Fruit fly (Drosophila melanogaster): ENCODE data around the gene AdoR.

The AdoR gene

DNA sequence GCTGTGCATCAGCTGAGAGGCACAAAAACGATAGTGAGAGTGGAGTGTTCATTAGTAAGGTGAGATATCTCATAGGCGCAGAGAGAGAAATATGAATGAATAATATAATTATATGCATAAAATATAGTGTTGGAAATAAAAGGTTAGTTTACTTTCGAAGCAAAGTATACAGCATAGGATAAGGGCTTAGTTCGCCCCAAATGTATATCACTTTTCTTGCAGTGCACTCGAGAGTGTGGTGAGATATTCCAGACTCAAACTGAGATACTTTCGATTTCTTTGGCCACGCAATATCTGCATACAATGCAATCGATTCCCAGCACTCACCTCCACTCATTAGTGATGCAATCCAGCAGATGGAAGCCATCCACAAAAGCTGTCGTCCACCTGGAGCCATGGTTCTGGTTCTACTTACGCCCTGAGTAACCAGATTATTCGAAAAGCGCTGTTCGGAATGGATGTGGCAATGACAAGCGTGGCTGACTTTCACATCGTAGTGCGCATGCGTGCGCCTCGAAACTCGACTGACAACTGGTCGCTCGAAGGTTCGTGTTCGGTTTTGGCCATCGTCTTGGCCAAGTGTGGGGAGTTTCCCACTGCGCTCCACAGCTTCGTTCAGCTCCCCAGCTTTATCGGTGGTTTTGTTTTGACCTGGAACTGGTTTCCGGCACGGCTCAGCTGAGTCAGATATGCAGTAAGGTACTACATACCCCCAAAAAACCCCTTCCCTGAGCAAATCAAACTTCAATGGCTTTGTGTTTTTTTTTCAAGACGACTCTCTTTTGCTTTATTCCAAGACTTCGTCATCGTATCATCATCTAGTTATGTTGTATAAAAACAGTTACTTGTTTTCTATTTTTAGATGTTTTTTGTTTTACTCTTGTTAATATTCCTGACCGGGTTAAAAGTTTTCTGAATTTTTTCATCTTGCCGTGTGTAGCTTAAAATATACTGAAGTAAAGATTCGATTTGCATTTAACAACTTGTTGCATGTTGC is 21.6 kb upstream of the AdoR start, which contains the start of gene Rsod:
Rsod (minus strand) TSS at position 537 of the 997 bp plus-strand sequence.
- TF ChIP-seq tai (GFP tag; optimal IDR thresholded peaks at IDR 0.05) (no peak), dmrt93B (GFP tag; optimal IDR thresholded peaks at IDR 0.05) (peak; percentile 53), woc (GFP tag; optimal IDR thresholded peaks at IDR 0.05) (peak; percentile 73), CG32264 (GFP tag; optimal IDR thresholded peaks at IDR 0.05) (peak; percentile 62), Mio (GFP tag; optimal IDR thresholded peaks at IDR 0.05) (no peak), foxo (GFP tag; optimal IDR thresholded peaks at IDR 0.05) (peak in 1 of 2 experiments; percentile 89), dsf (GFP tag; optimal IDR thresholded peaks at IDR 0.05; ENCODE audit: borderline replicate concordance) (peak; percentile 4), lola (GFP tag; optimal IDR thresholded peaks at IDR 0.05) (no peak), Dif (GFP tag; optimal IDR thresholded peaks at IDR 0.05; ENCODE audit: partially characterized antibody) (peak; percentile 43), psq (GFP tag; optimal IDR thresholded peaks at IDR 0.05) (peak; percentile 91), Sp1 (GFP tag; optimal IDR thresholded peaks at IDR 0.05) (peak; percentile 61), ey (GFP tag; optimal IDR thresholded peaks at IDR 0.05) (peak; percentile 82), Jra (GFP tag; optimal IDR thresholded peaks at IDR 0.05) (peak; percentile 13), h (GFP tag; optimal IDR thresholded peaks at IDR 0.05) (peak; percentile 80), Hr83 (GFP tag; optimal IDR thresholded peaks at IDR 0.05; ENCODE audit: poor library complexity, severe bottlenecking) (peak; percentile 32), HLH106 (tag; optimal IDR thresholded peaks at IDR 0.05) (peak; percentile 86), br (GFP tag; optimal IDR thresholded peaks at IDR 0.05) (peak; percentile 70), Dfd (GFP tag; optimal IDR thresholded peaks at IDR 0.05) (no peak), Hnf4 (GFP tag; optimal IDR thresholded peaks at IDR 0.05) (peak; percentile 75), sage (GFP tag; optimal IDR thresholded peaks at IDR 0.05) (peak; percentile 59), sv (GFP tag; optimal IDR thresholded peaks at IDR 0.05) (peak; percentile 27), Myc (optimal IDR thresholded peaks at IDR 0.05) (no peak), fru (GFP tag; optimal IDR thresholded peaks at IDR 0.05) (peak; percentile 80), rgr (GFP tag; optimal IDR thresholded peaks at IDR 0.05) (peak; percentile 86), Rel (GFP tag; optimal IDR thresholded peaks at IDR 0.05) (peak; percentile 43), Rel (tag; optimal IDR thresholded peaks at IDR 0.05) (no peak), OdsH (GFP tag; optimal IDR thresholded peaks at IDR 0.05) (peak; percentile 82), Vsx2 (GFP tag; optimal IDR thresholded peaks at IDR 0.05; ENCODE audit: partially characterized antibody) (peak; percentile 40), Abd-B (GFP tag; optimal IDR thresholded peaks at IDR 0.05) (no peak)

DNA sequence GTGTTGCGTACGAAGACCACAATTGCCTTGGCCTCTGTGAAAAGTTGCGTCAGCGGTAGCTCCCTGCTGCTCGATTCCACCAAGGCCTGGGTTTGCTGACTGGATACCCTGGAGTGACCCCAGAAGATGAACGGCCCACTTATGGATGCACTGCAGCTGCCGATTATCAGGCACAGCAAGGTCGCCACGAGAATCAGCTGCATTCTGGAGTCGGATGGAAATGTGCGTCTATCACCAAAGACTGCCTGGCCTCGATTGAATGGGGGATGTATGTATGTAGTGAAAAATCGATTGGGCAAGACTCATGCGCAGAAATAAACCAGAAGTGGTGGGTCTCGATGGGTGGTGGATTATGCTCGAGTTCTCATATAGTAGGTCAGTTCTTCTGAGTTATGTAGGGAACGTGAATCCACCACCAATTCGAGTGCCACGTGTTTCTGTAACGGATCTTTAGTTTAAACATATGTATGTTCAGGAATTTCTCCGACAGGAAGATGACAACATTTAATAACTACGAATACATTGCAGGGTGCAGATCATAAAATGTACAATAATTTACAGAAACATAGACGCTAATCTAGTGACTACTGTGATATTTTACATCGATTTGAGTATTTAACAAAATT is 16.9 kb upstream of the AdoR start, which contains the start of gene VhaAC45RP:
VhaAC45RP (minus strand) TSS at position 261 of the 626 bp plus-strand sequence.
- no peak for TF ChIP-seq Hr78 (GFP tag; optimal IDR thresholded peaks at IDR 0.05)
- no peak for TF ChIP-seq Dif (GFP tag; optimal IDR thresholded peaks at IDR 0.05; ENCODE audit: partially characterized antibody)
- no peak for TF ChIP-seq Rel (GFP tag; optimal IDR thresholded peaks at IDR 0.05)
- no peak for TF ChIP-seq Rel (tag; optimal IDR thresholded peaks at IDR 0.05)
- no peak for TF ChIP-seq usp (GFP tag; optimal IDR thresholded peaks at IDR 0.05)
- TF ChIP-seq h (GFP tag; optimal IDR thresholded peaks at IDR 0.05), result no peak
- TF ChIP-seq sage (GFP tag; optimal IDR thresholded peaks at IDR 0.05), result no peak
- TF ChIP-seq tai (GFP tag; optimal IDR thresholded peaks at IDR 0.05), result no peak
- no peak for TF ChIP-seq CG32264 (GFP tag; optimal IDR thresholded peaks at IDR 0.05)
- no peak for TF ChIP-seq CrebA (GFP tag; optimal IDR thresholded peaks at IDR 0.05; ENCODE audit: borderline replicate concordance)
- TF ChIP-seq Hnf4 (GFP tag; optimal IDR thresholded peaks at IDR 0.05), result no peak
- no peak for TF ChIP-seq sv (GFP tag; optimal IDR thresholded peaks at IDR 0.05)
- no peak for TF ChIP-seq Myc (optimal IDR thresholded peaks at IDR 0.05)
- TF ChIP-seq dsf (GFP tag; optimal IDR thresholded peaks at IDR 0.05; ENCODE audit: borderline replicate concordance), result no peak
- no peak for TF ChIP-seq GATAd (GFP tag; optimal IDR thresholded peaks at IDR 0.05)
- no peak for TF ChIP-seq HLH106 (tag; optimal IDR thresholded peaks at IDR 0.05)
- no peak for TF ChIP-seq jim (GFP tag; optimal IDR thresholded peaks at IDR 0.05)
- TF ChIP-seq CG9705 (GFP tag; optimal IDR thresholded peaks at IDR 0.05), result no peak
- no peak for TF ChIP-seq br (GFP tag; optimal IDR thresholded peaks at IDR 0.05)
- no peak for TF ChIP-seq dmrt93B (GFP tag; optimal IDR thresholded peaks at IDR 0.05)
